Fruit fly (Drosophila melanogaster) whole organism, pupa: ENCODE measurements around the gene CG8925.

ENCODE experiments used
- CG10348 ChIP-seq: fragments of 200-800 bp; sonication (Bioruptor generic); IDR thresholded peaks from 2 replicates; pipeline ENCODE4 v1.3.6; 2022; ENCODE audit warnings: missing biosample characterization, missing genetic modification characterization
- CG17806 ChIP-seq: fragments of 200-800 bp; sonication (Bioruptor generic); optimal IDR thresholded peaks from 2 replicates; lab custom pipeline; 2018; ENCODE audit warnings: missing biosample characterization, mild to moderate bottlenecking, missing genetic modification characterization, moderate library complexity
- CG4496 ChIP-seq: fragments of 200-800 bp; sonication (Bioruptor generic); IDR thresholded peaks from 3 replicates; pipeline ENCODE4 v1.3.6; 2022; ENCODE audit warnings: missing biosample characterization, missing genetic modification characterization
- Snoo ChIP-seq: fragments of 200-800 bp; sonication (Bioruptor generic); optimal IDR thresholded peaks from 3 replicates; lab custom pipeline; 2017; ENCODE audit warnings: missing biosample characterization, mild to moderate bottlenecking, missing genetic modification characterization, inconsistent platforms

DNA sequence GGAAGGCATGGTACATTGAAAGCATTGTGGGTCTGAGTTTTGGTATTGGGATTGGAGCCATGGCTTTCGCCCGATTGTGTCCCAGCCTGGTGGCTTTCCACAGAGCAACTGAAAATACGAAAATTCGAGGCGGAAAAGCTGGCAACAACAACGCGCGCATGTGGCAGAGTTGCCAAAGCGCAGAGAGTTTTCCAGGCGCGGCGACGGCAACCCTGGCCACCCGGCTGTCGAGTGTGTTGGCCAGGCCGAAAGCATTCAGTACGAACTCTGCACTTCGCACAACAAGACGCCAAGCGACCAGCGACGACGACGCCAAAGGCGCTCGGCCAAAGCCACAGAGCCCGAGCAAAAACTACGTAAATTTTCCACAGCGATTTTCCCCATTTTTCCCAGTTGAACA is 54.0 kb downstream of the CG8925 start:
- TF ChIP-seq CG10348 (no peak), CG4496 (no peak), CG17806 (no peak), Snoo (tag; lab: Kevin White, UChicago) (no peak)
